Fruit fly (Drosophila melanogaster) whole organism, embryonic: Measurements from ENCODE around the gene CG10347.
A peak's percentile ranks its signal among the peaks of the same experiment; 100 is the strongest.

Experiments
- ATbp ChIP-seq: fragments of 200-800 bp; sonication (Bioruptor generic); optimal IDR thresholded peaks from 2 replicates; lab custom pipeline; 2017; ENCODE audit warnings: missing biosample characterization, mild to moderate bottlenecking, missing genetic modification characterization, missing genetic modification reagents
- BtbVII ChIP-seq: fragments of 200-800 bp; sonication (Bioruptor generic); optimal IDR thresholded peaks from 3 replicates; lab custom pipeline; 2017; ENCODE audit warnings: missing biosample characterization, mild to moderate bottlenecking, missing genetic modification characterization
- Bteb2 ChIP-seq: fragments of 200-800 bp; sonication (Bioruptor generic); optimal IDR thresholded peaks from 2 replicates; lab custom pipeline; 2016; ENCODE audit warnings: missing biosample characterization, missing genetic modification characterization
- CG10209 ChIP-seq: fragments of 200-800 bp; sonication (Bioruptor generic); optimal IDR thresholded peaks from 3 replicates; lab custom pipeline; 2017; ENCODE audit warnings: missing biosample characterization, mild to moderate bottlenecking, missing genetic modification characterization, missing genetic modification reagents
- CG10654 ChIP-seq: fragments of 200-800 bp; sonication (Bioruptor generic); optimal IDR thresholded peaks from 2 replicates; lab custom pipeline; 2016; ENCODE audit warnings: missing biosample characterization, missing genetic modification characterization
- CG11504 ChIP-seq: fragments of 200-800 bp; sonication (Bioruptor generic); optimal IDR thresholded peaks from 3 replicates; lab custom pipeline; 2019; ENCODE audit warnings: missing biosample characterization, mild to moderate bottlenecking, missing genetic modification characterization, moderate library complexity
- CG11695 ChIP-seq: fragments of 200-800 bp; sonication (Bioruptor generic); IDR thresholded peaks from 3 replicates; pipeline ENCODE4 v1.3.6; 2022; ENCODE audit warnings: missing biosample characterization, missing genetic modification characterization
- CG11723 ChIP-seq: fragments of 200-800 bp; sonication (Bioruptor generic); optimal IDR thresholded peaks from 2 replicates; lab custom pipeline; 2017; ENCODE audit warnings: missing biosample characterization, mild to moderate bottlenecking, missing genetic modification characterization
- CG12744 ChIP-seq: fragments of 200-800 bp; sonication (Bioruptor generic); optimal IDR thresholded peaks from 2 replicates; lab custom pipeline; 2016; ENCODE audit warnings: missing biosample characterization, missing genetic modification characterization
- CG15479 ChIP-seq: fragments of 200-800 bp; sonication (Bioruptor generic); optimal IDR thresholded peaks from 3 replicates; lab custom pipeline; 2019; ENCODE audit warnings: missing biosample characterization, mild to moderate bottlenecking, missing genetic modification characterization, moderate library complexity
- CG17186 ChIP-seq: fragments of 200-800 bp; sonication (Bioruptor generic); optimal IDR thresholded peaks from 3 replicates; lab custom pipeline; 2017; ENCODE audit warnings: missing biosample characterization, missing genetic modification reagents, missing genetic modification characterization
- CG17612 ChIP-seq: fragments of 200-800 bp; sonication (Bioruptor generic); IDR thresholded peaks from 2 replicates; pipeline ENCODE4 v1.3.6; 2022; ENCODE audit warnings: missing biosample characterization, missing genetic modification characterization
- CG18764 ChIP-seq: fragments of 200-800 bp; sonication (Bioruptor generic); optimal IDR thresholded peaks from 3 replicates; lab custom pipeline; 2016; ENCODE audit warnings: missing biosample characterization, missing genetic modification characterization
- CG2120 ChIP-seq: fragments of 200-800 bp; sonication (Bioruptor generic); optimal IDR thresholded peaks from 3 replicates; lab custom pipeline; 2016; ENCODE audit warnings: missing biosample characterization, missing genetic modification characterization
- CG31224 ChIP-seq: fragments of 200-800 bp; sonication (Bioruptor generic); IDR thresholded peaks from 2 replicates; pipeline ENCODE4 v1.3.6; 2022; ENCODE audit warnings: missing biosample characterization, missing genetic modification characterization
- CG34422 ChIP-seq: fragments of 200-800 bp; sonication (Bioruptor generic); IDR thresholded peaks from 3 replicates; pipeline ENCODE4 v1.3.6; 2022; ENCODE audit warnings: missing biosample characterization, missing genetic modification characterization
- CG3995 ChIP-seq: fragments of 200-800 bp; sonication (Bioruptor generic); optimal IDR thresholded peaks from 3 replicates; lab custom pipeline; 2016; ENCODE audit warnings: missing biosample characterization, missing genetic modification characterization
- CG6683 ChIP-seq: fragments of 200-800 bp; sonication (Bioruptor generic); optimal IDR thresholded peaks from 2 replicates; lab custom pipeline; 2017; ENCODE audit warnings: missing biosample characterization, mild to moderate bottlenecking, missing genetic modification characterization, missing genetic modification reagents
- CG7556 ChIP-seq: fragments of 200-800 bp; sonication (Bioruptor generic); optimal IDR thresholded peaks from 2 replicates; lab custom pipeline; 2017; ENCODE audit warnings: missing biosample characterization, mild to moderate bottlenecking, missing genetic modification characterization
- CG7786 ChIP-seq: fragments of 200-800 bp; sonication (Bioruptor generic); optimal IDR thresholded peaks from 2 replicates; lab custom pipeline; 2016; ENCODE audit warnings: missing biosample characterization, missing genetic modification characterization
- CG7987 ChIP-seq: fragments of 200-800 bp; sonication (Bioruptor generic); optimal IDR thresholded peaks from 2 replicates; lab custom pipeline; 2018; ENCODE audit warnings: missing biosample characterization, mild to moderate bottlenecking, missing genetic modification characterization, moderate library complexity
- D19A ChIP-seq: fragments of 200-800 bp; optimal IDR thresholded peaks from 3 replicates; lab custom pipeline; 2019; ENCODE audit warnings: missing biosample characterization, mild to moderate bottlenecking, missing genetic modification characterization, moderate library complexity
- Doc3 ChIP-seq: fragments of 200-800 bp; sonication (Bioruptor generic); IDR thresholded peaks from 3 replicates; pipeline ENCODE4 v1.3.6; 2022; ENCODE audit warnings: missing biosample characterization, missing genetic modification characterization; ENCODE audit not compliant: partially characterized antibody
- ERR ChIP-seq: fragments of 200-800 bp; sonication (Bioruptor generic); optimal IDR thresholded peaks from 2 replicates; lab custom pipeline; 2016; ENCODE audit warnings: missing biosample characterization, missing genetic modification characterization
- NfI ChIP-seq: fragments of 200-800 bp; sonication (Bioruptor generic); optimal IDR thresholded peaks from 3 replicates; lab custom pipeline; 2018; ENCODE audit warnings: missing biosample characterization, mild to moderate bottlenecking, missing genetic modification characterization, moderate library complexity
- Opbp ChIP-seq: fragments of 200-800 bp; sonication (Bioruptor generic); IDR thresholded peaks from 3 replicates; pipeline ENCODE4 v1.3.6; 2022; ENCODE audit warnings: missing biosample characterization, missing genetic modification characterization; ENCODE audit not compliant: partially characterized antibody
- Optix ChIP-seq: fragments of 200-800 bp; sonication (Bioruptor generic); IDR thresholded peaks from 3 replicates; pipeline ENCODE4 v1.3.6; 2022; ENCODE audit warnings: missing biosample characterization, missing genetic modification characterization
- Ptx1 ChIP-seq: fragments of 200-800 bp; sonication (Bioruptor generic); IDR thresholded peaks from 2 replicates; pipeline ENCODE4 v1.3.6; 2022; ENCODE audit warnings: missing biosample characterization, missing genetic modification characterization
- Spps ChIP-seq: fragments of 200-800 bp; sonication (Bioruptor generic); optimal IDR thresholded peaks from 2 replicates; lab custom pipeline; 2018; ENCODE audit warnings: missing biosample characterization, mild to moderate bottlenecking, missing genetic modification characterization
- Vsx1 ChIP-seq: fragments of 200-800 bp; sonication (Bioruptor generic); optimal IDR thresholded peaks from 2 replicates; lab custom pipeline; 2017; ENCODE audit warnings: missing biosample characterization, mild to moderate bottlenecking, missing genetic modification characterization, missing genetic modification reagents
- bbx ChIP-seq: fragments of 200-800 bp; sonication (Bioruptor generic); IDR thresholded peaks from 2 replicates; pipeline ENCODE4 v1.3.6; 2022; ENCODE audit warnings: missing biosample characterization, missing genetic modification characterization; ENCODE audit not compliant: partially characterized antibody
- chinmo ChIP-seq: fragments of 200-800 bp; sonication (Bioruptor generic); IDR thresholded peaks from 4 replicates; pipeline ENCODE4 v1.3.6; 2022; ENCODE audit warnings: missing biosample characterization, missing genetic modification characterization; ENCODE audit not compliant: partially characterized antibody
- fd96Cb ChIP-seq: fragments of 200-800 bp; sonication (Bioruptor generic); optimal IDR thresholded peaks from 2 replicates; lab custom pipeline; 2018; ENCODE audit warnings: missing biosample characterization, mild to moderate bottlenecking, missing genetic modification characterization, moderate library complexity
- insv ChIP-seq, 2 experiments: fragments of 200-800 bp; sonication (Bioruptor generic); optimal IDR thresholded peaks; 3 replicates each; lab custom pipeline; 2016 to 2018; ENCODE audit warnings: missing biosample characterization in 2 of 2, missing genetic modification characterization in 2 of 2
- nerfin-2 ChIP-seq: fragments of 200-800 bp; sonication (Bioruptor generic); IDR thresholded peaks from 2 replicates; pipeline ENCODE4 v1.3.6; 2022; ENCODE audit warnings: missing biosample characterization, missing genetic modification characterization; ENCODE audit not compliant: partially characterized antibody
- p53 ChIP-seq: fragments of 200-800 bp; sonication (Bioruptor generic); optimal IDR thresholded peaks from 2 replicates; lab custom pipeline; 2016; ENCODE audit warnings: missing biosample characterization, missing genetic modification characterization
- pan ChIP-seq, 4 experiments: fragments of >200 bp in 3 of 4; fragments of 200-800 bp in 1 of 4; sonication (Bioruptor generic) in 1 of 4; optimal IDR thresholded peaks in 3 of 4; IDR thresholded peaks in 1 of 4; 2 replicates each; pipeline versions ENCODE4 v1.3.6 to Lab custom; 2017 to 2022; ENCODE audit warnings: missing biosample characterization in 2 of 4, missing genetic modification characterization in 2 of 4, mixed read lengths in 1 of 4
- pnt ChIP-seq: fragments of 200-800 bp; sonication (Bioruptor generic); optimal IDR thresholded peaks from 3 replicates; lab custom pipeline; 2016; ENCODE audit warnings: missing biosample characterization, missing genetic modification characterization
- prd ChIP-seq, 3 experiments: fragments of >200 bp in 2 of 3; fragments of 200-800 bp in 1 of 3; sonication (Bioruptor generic) in 1 of 3; optimal IDR thresholded peaks in 2 of 3; IDR thresholded peaks in 1 of 3; 2 replicates in 2 of 3; 3 replicates in 1 of 3; pipeline versions ENCODE4 v1.3.6 to Lab custom; 2017 to 2022; ENCODE audit warnings: missing biosample characterization in 1 of 3, missing genetic modification characterization in 1 of 3
- ranshi ChIP-seq: fragments of 200-800 bp; sonication (Bioruptor generic); IDR thresholded peaks from 2 replicates; pipeline ENCODE4 v1.3.6; 2022; ENCODE audit warnings: missing biosample characterization, missing genetic modification characterization
- scrt ChIP-seq: fragments of 200-800 bp; sonication (Bioruptor generic); optimal IDR thresholded peaks from 2 replicates; lab custom pipeline; 2018; ENCODE audit warnings: missing biosample characterization, mild to moderate bottlenecking, missing genetic modification characterization, moderate library complexity
- sd ChIP-seq: fragments of 200-800 bp; sonication (Bioruptor generic); optimal IDR thresholded peaks from 3 replicates; lab custom pipeline; 2018; ENCODE audit warnings: missing biosample characterization, mild to moderate bottlenecking, missing genetic modification characterization, moderate library complexity
- slbo ChIP-seq: fragments of 200-800 bp; sonication (Bioruptor generic); IDR thresholded peaks from 2 replicates; pipeline ENCODE4 v1.3.6; 2022; ENCODE audit warnings: missing biosample characterization, missing genetic modification characterization
- tin ChIP-seq: fragments of 200-800 bp; sonication (Bioruptor generic); optimal IDR thresholded peaks from 3 replicates; lab custom pipeline; 2016; ENCODE audit warnings: missing biosample characterization, missing genetic modification characterization
- tna ChIP-seq: fragments of 200-800 bp; sonication (Bioruptor generic); IDR thresholded peaks from 2 replicates; pipeline ENCODE4 v1.3.6; 2022; ENCODE audit warnings: missing biosample characterization, missing genetic modification characterization; ENCODE audit not compliant: partially characterized antibody
- twi ChIP-seq: fragments of 200-800 bp; optimal IDR thresholded peaks from 2 replicates; lab custom pipeline; 2019; ENCODE audit warnings: missing biosample characterization, mild to moderate bottlenecking, missing genetic modification characterization, moderate library complexity
- wdn ChIP-seq: fragments of 200-800 bp; sonication (Bioruptor generic); IDR thresholded peaks from 2 replicates; pipeline ENCODE4 v1.3.6; 2022; ENCODE audit warnings: missing biosample characterization, missing genetic modification characterization

CG10347 gene

DNA sequence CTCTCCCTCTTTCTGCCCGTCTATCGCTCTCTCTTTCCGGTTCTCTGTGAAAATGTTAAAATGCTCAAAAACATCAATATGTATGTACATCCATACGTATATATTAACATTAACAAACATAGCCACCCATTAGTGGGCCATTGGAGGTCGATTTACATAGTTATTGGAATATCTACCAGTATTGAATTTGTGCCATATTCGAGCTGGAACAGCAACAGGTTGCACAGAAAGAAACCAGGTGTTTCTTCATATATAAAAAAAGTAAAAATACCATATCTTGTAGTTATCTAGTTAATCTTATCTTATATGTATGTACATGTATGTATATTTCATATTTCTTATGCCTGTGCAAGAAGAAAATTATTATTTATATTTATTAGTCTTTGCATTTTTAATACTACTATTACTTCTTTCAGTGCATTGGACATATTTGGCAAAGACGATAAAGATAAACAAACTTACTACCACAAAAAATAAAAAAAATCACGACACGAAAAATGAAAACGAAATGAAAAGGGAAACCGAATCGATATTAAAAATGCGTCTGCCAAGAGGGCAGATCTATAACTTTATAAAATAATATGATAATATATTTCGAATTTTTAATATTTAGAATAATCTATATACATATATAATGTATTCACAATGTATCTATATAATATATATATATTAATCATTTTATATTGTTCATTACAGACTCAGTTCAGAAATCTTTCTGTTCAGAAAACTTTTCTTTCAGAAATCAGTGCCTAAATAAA, 6.0 kb downstream of the CG10347 start (continued):
- TF ChIP-seq sd (tag; lab: Kevin White, UChicago), result peak; percentile 72
- peak; percentile 76 for TF ChIP-seq CG11504 (tag; lab: Kevin White, UChicago)
- TF ChIP-seq CG12744 (GFP tag; lab: Kevin White, UChicago), result no peak
- no peak for TF ChIP-seq nerfin-2
- peak; percentile 57 for TF ChIP-seq Ptx1
- no peak for TF ChIP-seq ERR (GFP tag; lab: Kevin White, UChicago)
- TF ChIP-seq CG18764 (GFP tag; lab: Kevin White, UChicago), result no peak
- no peak for TF ChIP-seq Doc3 (GFP tag; lab: Robert Waterston, UW)
- no peak for TF ChIP-seq Optix (GFP tag; lab: Robert Waterston, UW)
- TF ChIP-seq CG17612 (GFP tag; lab: Robert Waterston, UW), result no peak
- TF ChIP-seq CG7786, result no peak
- TF ChIP-seq bbx (GFP tag; lab: Robert Waterston, UW), result no peak
- TF ChIP-seq CG10654 (GFP tag; lab: Kevin White, UChicago), result peak; percentile 13
- no peak for TF ChIP-seq BtbVII (GFP tag; lab: Kevin White, UChicago)
- no peak for TF ChIP-seq Bteb2 (GFP tag; lab: Kevin White, UChicago)
- TF ChIP-seq CG10209 (GFP tag; lab: Kevin White, UChicago), result peak; percentile 41
- peak; percentile 42 for TF ChIP-seq D19A
- no peak for TF ChIP-seq CG17186 (GFP tag; lab: Kevin White, UChicago)
- TF ChIP-seq slbo (GFP tag; lab: Robert Waterston, UW), result peak; percentile 57
- TF ChIP-seq CG11695 (GFP tag; lab: Robert Waterston, UW), result 0 out of 3 replicates have a peak, but pooled peaks have one; percentile 19
- TF ChIP-seq tna (GFP tag; lab: Robert Waterston, UW), result no peak
- TF ChIP-seq Opbp (GFP tag; lab: Robert Waterston, UW), result no peak
- peak; percentile 52 for TF ChIP-seq fd96Cb
- no peak for TF ChIP-seq CG15479
- no peak for TF ChIP-seq NfI (GFP tag; lab: Kevin White, UChicago)
- TF ChIP-seq prd (optimal IDR thresholded peaks at IDR 0.05; lab: Kevin White, UChicago), result no peak
- TF ChIP-seq prd (GFP tag; IDR thresholded peaks at IDR 0.05; lab: Robert Waterston, UW), result peak; percentile 38; the same call in 2 of the 3 replicates
- TF ChIP-seq CG34422 (GFP tag; lab: Robert Waterston, UW), result no peak; the same call in 2 of the 3 replicates
- TF ChIP-seq pnt (GFP tag; lab: Kevin White, UChicago), result no peak
- no peak for TF ChIP-seq Spps (tag; lab: Kevin White, UChicago)
- no peak for TF ChIP-seq CG31224 (GFP tag; lab: Robert Waterston, UW)
- TF ChIP-seq twi (tag; lab: Kevin White, UChicago), result no peak
- peak; percentile 4 for TF ChIP-seq tin
- no peak for TF ChIP-seq CG6683
- peak; percentile 30 for TF ChIP-seq CG7556 (GFP tag; lab: Kevin White, UChicago)
- TF ChIP-seq CG11723 (GFP tag; lab: Kevin White, UChicago), result no peak
- no peak for TF ChIP-seq insv (GFP tag; optimal IDR thresholded peaks at IDR 0.05; lab: Kevin White, UChicago)
- TF ChIP-seq Vsx1, result peak; percentile 36
- no peak for TF ChIP-seq ranshi (GFP tag; lab: Robert Waterston, UW)
- TF ChIP-seq wdn (GFP tag; lab: Robert Waterston, UW), result no peak
- no peak for TF ChIP-seq pan (optimal IDR thresholded peaks at IDR 0.05; lab: Kevin White, UChicago)
- peak in 1 of 2 experiments; percentile 52 for TF ChIP-seq pan (GFP tag; optimal IDR thresholded peaks at IDR 0.05 in 1 of 2, IDR thresholded peaks at IDR 0.05 in 1 of 2)
- TF ChIP-seq chinmo (GFP tag; lab: Robert Waterston, UW), result no peak
- TF ChIP-seq CG2120, result peak; percentile 31
- TF ChIP-seq scrt, result peak; percentile 31
- TF ChIP-seq CG3995 (GFP tag; lab: Kevin White, UChicago), result no peak
- TF ChIP-seq CG7987, result peak; percentile 2
- TF ChIP-seq ATbp (GFP tag; lab: Kevin White, UChicago), result peak; percentile 45
- TF ChIP-seq p53, result no peak
